Fruit fly (Drosophila melanogaster) whole organism, embryonic: ENCODE measurements around the gene CG43245.

Experiments used
- Abd-B ChIP-seq: fragments of 200-800 bp; sonication (Bioruptor generic); optimal IDR thresholded peaks from 2 replicates; lab custom pipeline; 2018; ENCODE audit warnings: missing biosample characterization, mild to moderate bottlenecking, missing genetic modification characterization, moderate library complexity
- Adf1 ChIP-seq: fragments of 200-800 bp; sonication (Bioruptor generic); IDR thresholded peaks from 2 replicates; pipeline ENCODE4 v1.3.6; 2022; ENCODE audit warnings: missing biosample characterization, missing genetic modification characterization
- CG10147 ChIP-seq: fragments of 200-800 bp; sonication (Bioruptor generic); optimal IDR thresholded peaks from 2 replicates; lab custom pipeline; 2019; ENCODE audit warnings: missing biosample characterization, mild to moderate bottlenecking, missing genetic modification characterization, moderate library complexity
- CG10274 ChIP-seq: fragments of 200-800 bp; sonication (Bioruptor generic); optimal IDR thresholded peaks from 3 replicates; lab custom pipeline; 2017; ENCODE audit warnings: missing biosample characterization, mild to moderate bottlenecking, missing genetic modification characterization
- CG10366 ChIP-seq: fragments of 200-800 bp; sonication (Bioruptor generic); IDR thresholded peaks from 2 replicates; pipeline ENCODE4 v1.3.6; 2022; ENCODE audit warnings: missing biosample characterization, missing genetic modification characterization
- CG10979 ChIP-seq: fragments of 200-800 bp; sonication (Bioruptor generic); optimal IDR thresholded peaks from 2 replicates; lab custom pipeline; 2018; ENCODE audit warnings: missing biosample characterization, mild to moderate bottlenecking, missing genetic modification characterization, moderate library complexity
- CG11247 ChIP-seq: fragments of 200-800 bp; sonication (Bioruptor generic); IDR thresholded peaks from 2 replicates; pipeline ENCODE4 v1.3.6; 2022; ENCODE audit warnings: missing biosample characterization, missing genetic modification characterization
- CG12299 ChIP-seq: fragments of 200-800 bp; sonication (Bioruptor generic); optimal IDR thresholded peaks from 2 replicates; lab custom pipeline; 2018; ENCODE audit warnings: missing biosample characterization, mild to moderate bottlenecking, missing genetic modification characterization
- CG12659 ChIP-seq: fragments of 200-800 bp; sonication (Bioruptor generic); optimal IDR thresholded peaks from 3 replicates; lab custom pipeline; 2017; ENCODE audit warnings: mild to moderate bottlenecking, missing biosample characterization, missing genetic modification reagents, missing genetic modification characterization
- CG13624 ChIP-seq: fragments of 200-800 bp; sonication (Bioruptor generic); optimal IDR thresholded peaks from 2 replicates; lab custom pipeline; 2016; ENCODE audit warnings: missing biosample characterization, missing genetic modification characterization
- CG14710 ChIP-seq: fragments of 200-800 bp; sonication (Bioruptor generic); optimal IDR thresholded peaks from 3 replicates; lab custom pipeline; 2019; ENCODE audit warnings: missing biosample characterization, mild to moderate bottlenecking, missing genetic modification characterization, moderate library complexity
- CG1647 ChIP-seq: fragments of 200-800 bp; sonication (Bioruptor generic); optimal IDR thresholded peaks from 3 replicates; lab custom pipeline; 2016; ENCODE audit warnings: missing biosample characterization, missing genetic modification characterization
- CG17568 ChIP-seq: fragments of 200-800 bp; sonication (Bioruptor generic); optimal IDR thresholded peaks from 2 replicates; lab custom pipeline; 2018; ENCODE audit warnings: missing biosample characterization, mild to moderate bottlenecking, missing genetic modification characterization, moderate library complexity
- CG18262 ChIP-seq: fragments of 200-800 bp; optimal IDR thresholded peaks from 3 replicates; lab custom pipeline; 2019; ENCODE audit warnings: missing biosample characterization, mild to moderate bottlenecking, missing genetic modification characterization, moderate library complexity
- CG4328 ChIP-seq: fragments of 200-800 bp; sonication (Bioruptor generic); optimal IDR thresholded peaks from 3 replicates; lab custom pipeline; 2017; ENCODE audit warnings: missing biosample characterization, missing genetic modification reagents, missing genetic modification characterization
- CG4820 ChIP-seq: fragments of 200-800 bp; sonication (Bioruptor generic); optimal IDR thresholded peaks from 3 replicates; lab custom pipeline; 2016; ENCODE audit warnings: missing biosample characterization, missing genetic modification characterization
- CG6813 ChIP-seq: fragments of 200-800 bp; sonication (Bioruptor generic); optimal IDR thresholded peaks from 2 replicates; lab custom pipeline; 2017; ENCODE audit warnings: missing biosample characterization, missing genetic modification characterization, mild to moderate bottlenecking, moderate library complexity, missing genetic modification reagents
- CG7928 ChIP-seq: fragments of 200-800 bp; sonication (Bioruptor generic); optimal IDR thresholded peaks from 2 replicates; lab custom pipeline; 2017; ENCODE audit warnings: missing biosample characterization, mild to moderate bottlenecking, missing genetic modification characterization
- CG8290 ChIP-seq, 3 experiments: fragments of 200-800 bp; sonication (Bioruptor generic); optimal IDR thresholded peaks; 2 replicates each; lab custom pipeline; 2016 to 2019; ENCODE audit warnings: missing biosample characterization in 3 of 3, missing genetic modification characterization in 3 of 3, mild to moderate bottlenecking in 2 of 3, moderate library complexity in 1 of 3
- CG8388 ChIP-seq: fragments of 200-800 bp; sonication (Bioruptor generic); optimal IDR thresholded peaks from 2 replicates; lab custom pipeline; 2019; ENCODE audit warnings: missing biosample characterization, mild to moderate bottlenecking, missing genetic modification characterization, moderate library complexity
- D19B ChIP-seq: fragments of 200-800 bp; sonication (Bioruptor generic); optimal IDR thresholded peaks from 2 replicates; lab custom pipeline; 2017; ENCODE audit warnings: missing biosample characterization, mild to moderate bottlenecking, missing genetic modification characterization
- Drgx ChIP-seq: fragments of 200-800 bp; sonication (Bioruptor generic); IDR thresholded peaks from 2 replicates; pipeline ENCODE4 v1.3.6; 2022; ENCODE audit warnings: missing biosample characterization, missing genetic modification characterization
- H15 ChIP-seq: fragments of 200-800 bp; sonication (Bioruptor generic); IDR thresholded peaks from 3 replicates; pipeline ENCODE4 v1.3.6; 2022; ENCODE audit warnings: missing biosample characterization, missing genetic modification characterization
- Hey ChIP-seq: fragments of 200-800 bp; sonication (Bioruptor generic); optimal IDR thresholded peaks from 3 replicates; lab custom pipeline; 2018; ENCODE audit warnings: missing biosample characterization, mild to moderate bottlenecking, missing genetic modification characterization
- Hr51 ChIP-seq, 2 experiments: fragments of 200-800 bp; sonication (Bioruptor generic); optimal IDR thresholded peaks; 2 replicates in 1 of 2; 3 replicates in 1 of 2; lab custom pipeline; 2016 to 2018; ENCODE audit warnings: missing biosample characterization in 2 of 2, missing genetic modification characterization in 2 of 2, mild to moderate bottlenecking in 1 of 2, moderate library complexity in 1 of 2
- Hr78 ChIP-seq, 2 experiments: fragments of 200-800 bp in 1 of 2; fragments of >200 bp in 1 of 2; sonication (Bioruptor generic) in 1 of 2; optimal IDR thresholded peaks; 2 replicates each; lab custom pipeline; 2017 to 2019; ENCODE audit warnings: missing biosample characterization in 2 of 2, missing genetic modification characterization in 2 of 2, mild to moderate bottlenecking in 1 of 2, moderate library complexity in 1 of 2
- Meics ChIP-seq: fragments of 200-800 bp; sonication (Bioruptor generic); optimal IDR thresholded peaks from 2 replicates; lab custom pipeline; 2017; ENCODE audit warnings: missing biosample characterization, mild to moderate bottlenecking, missing genetic modification characterization
- NfI ChIP-seq: fragments of 200-800 bp; sonication (Bioruptor generic); optimal IDR thresholded peaks from 3 replicates; lab custom pipeline; 2018; ENCODE audit warnings: missing biosample characterization, mild to moderate bottlenecking, missing genetic modification characterization, moderate library complexity
- Ptx1 ChIP-seq: fragments of 200-800 bp; sonication (Bioruptor generic); IDR thresholded peaks from 2 replicates; pipeline ENCODE4 v1.3.6; 2022; ENCODE audit warnings: missing biosample characterization, missing genetic modification characterization
- Stat92E ChIP-seq, 3 experiments: fragments of >200 bp in 2 of 3; fragments of 200-800 bp in 1 of 3; sonication (Bioruptor generic) in 1 of 3; optimal IDR thresholded peaks; 2 replicates each; lab custom pipeline; 2017 to 2019; ENCODE audit warnings: missing biosample characterization in 3 of 3, missing genetic modification characterization in 3 of 3, mild to moderate bottlenecking in 1 of 3, moderate library complexity in 1 of 3
- ash1 ChIP-seq: fragments of 200-800 bp; sonication (Bioruptor generic); optimal IDR thresholded peaks from 2 replicates; lab custom pipeline; 2018; ENCODE audit warnings: missing biosample characterization, mild to moderate bottlenecking, missing genetic modification characterization
- cad ChIP-seq: fragments of >200 bp; optimal IDR thresholded peaks from 2 replicates; lab custom pipeline; 2017; ENCODE audit warnings: missing biosample characterization, missing genetic modification characterization
- crp ChIP-seq, 2 experiments: fragments of 200-800 bp; sonication (Bioruptor generic); optimal IDR thresholded peaks; 2 replicates in 1 of 2; 3 replicates in 1 of 2; lab custom pipeline; 2017; ENCODE audit warnings: missing biosample characterization in 2 of 2, missing genetic modification characterization in 2 of 2, mild to moderate bottlenecking in 1 of 2, moderate library complexity in 1 of 2
- dmrt11E ChIP-seq: fragments of 200-800 bp; sonication (Bioruptor generic); optimal IDR thresholded peaks from 3 replicates; lab custom pipeline; 2018; ENCODE audit warnings: missing biosample characterization, mild to moderate bottlenecking, missing genetic modification characterization, moderate library complexity
- fd3F ChIP-seq: fragments of 200-800 bp; sonication (Bioruptor generic); optimal IDR thresholded peaks from 2 replicates; lab custom pipeline; 2018; ENCODE audit warnings: missing biosample characterization, mild to moderate bottlenecking, missing genetic modification characterization, moderate library complexity
- gro ChIP-seq: fragments of 200-800 bp; sonication (Bioruptor generic); optimal IDR thresholded peaks from 2 replicates; lab custom pipeline; 2016; ENCODE audit warnings: missing biosample characterization, missing genetic modification characterization
- hbn ChIP-seq: fragments of 200-800 bp; sonication (Bioruptor generic); IDR thresholded peaks from 2 replicates; pipeline ENCODE4 v1.3.6; 2022; ENCODE audit warnings: missing biosample characterization, missing genetic modification characterization; ENCODE audit not compliant: partially characterized antibody
- lilli ChIP-seq: fragments of 200-800 bp; sonication (Bioruptor generic); optimal IDR thresholded peaks from 3 replicates; lab custom pipeline; 2016; ENCODE audit warnings: missing biosample characterization, missing genetic modification characterization
- mirr ChIP-seq: fragments of 200-800 bp; sonication (Bioruptor generic); optimal IDR thresholded peaks from 3 replicates; lab custom pipeline; 2018; ENCODE audit warnings: missing biosample characterization, mild to moderate bottlenecking, missing genetic modification characterization
- nmo ChIP-seq: fragments of 200-800 bp; sonication (Bioruptor generic); optimal IDR thresholded peaks from 2 replicates; lab custom pipeline; 2018; ENCODE audit warnings: missing biosample characterization, mild to moderate bottlenecking, missing genetic modification characterization, moderate library complexity
- phol ChIP-seq: fragments of 200-800 bp; sonication (Bioruptor generic); optimal IDR thresholded peaks from 3 replicates; lab custom pipeline; 2018; ENCODE audit warnings: missing biosample characterization, mild to moderate bottlenecking, missing genetic modification characterization, moderate library complexity
- salm ChIP-seq: fragments of 200-800 bp; sonication (Bioruptor generic); optimal IDR thresholded peaks from 2 replicates; lab custom pipeline; 2018; ENCODE audit warnings: missing biosample characterization, mild to moderate bottlenecking, missing genetic modification characterization
- sens ChIP-seq: fragments of 200-800 bp; sonication (Bioruptor generic); peaks from one replicate; lab custom pipeline; 2016; ENCODE audit warnings: missing biosample characterization, missing genetic modification characterization
- sima ChIP-seq: fragments of 200-800 bp; sonication (Bioruptor generic); optimal IDR thresholded peaks from 2 replicates; lab custom pipeline; 2016; ENCODE audit warnings: missing biosample characterization, missing genetic modification characterization
- ssp ChIP-seq: fragments of 200-800 bp; sonication (Bioruptor generic); IDR thresholded peaks from 2 replicates; pipeline ENCODE4 v1.3.6; 2022; ENCODE audit warnings: missing biosample characterization, missing genetic modification characterization
- sug ChIP-seq: fragments of 200-800 bp; optimal IDR thresholded peaks from 2 replicates; lab custom pipeline; 2019; ENCODE audit warnings: missing biosample characterization, mild to moderate bottlenecking, missing genetic modification characterization, moderate library complexity
- trem ChIP-seq: fragments of 200-800 bp; optimal IDR thresholded peaks from 3 replicates; lab custom pipeline; 2019; ENCODE audit warnings: missing biosample characterization, mild to moderate bottlenecking, missing genetic modification characterization, moderate library complexity
- tx ChIP-seq: fragments of 200-800 bp; sonication (Bioruptor generic); optimal IDR thresholded peaks from 2 replicates; lab custom pipeline; 2016; ENCODE audit warnings: missing biosample characterization, missing genetic modification characterization
- unpg ChIP-seq: fragments of 200-800 bp; sonication (Bioruptor generic); optimal IDR thresholded peaks from 3 replicates; lab custom pipeline; 2018; ENCODE audit warnings: missing biosample characterization, mild to moderate bottlenecking, missing genetic modification characterization, moderate library complexity
- zf30C ChIP-seq: fragments of 200-800 bp; sonication (Bioruptor generic); optimal IDR thresholded peaks from 3 replicates; lab custom pipeline; 2018; ENCODE audit warnings: missing biosample characterization, mild to moderate bottlenecking, missing genetic modification characterization

The CG43245 gene

DNA sequence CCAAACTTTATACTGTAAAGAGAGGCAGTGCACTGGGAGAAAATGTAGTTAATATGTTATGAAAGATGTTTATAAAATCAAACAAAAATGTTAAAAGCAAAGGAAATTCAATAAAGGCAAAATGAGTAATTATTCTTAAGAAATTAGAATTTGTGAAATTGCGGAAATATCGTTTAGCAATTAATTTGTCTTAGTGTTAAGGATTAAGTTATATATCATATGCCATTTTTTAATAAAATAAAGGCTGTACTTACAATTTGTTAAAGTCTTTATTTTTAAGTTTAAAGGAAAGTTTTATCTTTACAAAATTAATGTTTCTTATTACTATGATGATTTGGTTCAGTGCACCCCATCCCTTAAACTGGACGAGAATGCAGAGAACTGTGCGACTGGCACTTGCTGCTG, 5.8 kb downstream of the CG43245 start (continued):
- TF ChIP-seq Stat92E (GFP tag; optimal IDR thresholded peaks at IDR 0.05; lab: Kevin White, UChicago) (no peak), Drgx (GFP tag; lab: Robert Waterston, UW) (peak; percentile 69; the same call in 1 of the 2 replicates), zf30C (GFP tag; lab: Kevin White, UChicago) (no peak), CG10274 (GFP tag; lab: Kevin White, UChicago) (no peak), CG17568 (GFP tag; lab: Kevin White, UChicago) (no peak), Ptx1 (GFP tag; lab: Robert Waterston, UW) (0 out of 2 replicates have a peak, but pooled peaks have one; percentile 16), ash1 (GFP tag; lab: Kevin White, UChicago) (no peak), crp (GFP tag; optimal IDR thresholded peaks at IDR 0.05; lab: Kevin White, UChicago) (no peak), CG4820 (GFP tag; lab: Kevin White, UChicago) (no peak), Hr78 (GFP tag; optimal IDR thresholded peaks at IDR 0.05; lab: Kevin White, UChicago) (no peak), CG8388 (GFP tag; lab: Kevin White, UChicago) (peak; percentile 9), CG8290 (GFP tag; optimal IDR thresholded peaks at IDR 0.05; lab: Kevin White, UChicago) (no peak), CG8290 (tag; optimal IDR thresholded peaks at IDR 0.05; lab: Kevin White, UChicago) (no peak), Meics (GFP tag; lab: Kevin White, UChicago) (no peak), ssp (GFP tag; lab: Robert Waterston, UW) (no peak), lilli (GFP tag; lab: Kevin White, UChicago) (no peak), tx (no peak), CG12659 (no peak), CG10147 (GFP tag; lab: Kevin White, UChicago) (no peak), H15 (GFP tag; lab: Robert Waterston, UW) (no peak), CG4328 (GFP tag; lab: Kevin White, UChicago) (no peak), CG6813 (GFP tag; lab: Kevin White, UChicago) (no peak), Hey (tag; lab: Kevin White, UChicago) (no peak), mirr (GFP tag; lab: Kevin White, UChicago) (no peak), nmo (GFP tag; lab: Kevin White, UChicago) (peak; percentile 53), CG10979 (tag; lab: Kevin White, UChicago) (peak; percentile 43), cad (no peak), CG10366 (GFP tag; lab: Robert Waterston, UW) (no peak), sens (GFP tag; lab: Kevin White, UChicago) (peak; percentile 49), salm (tag; lab: Kevin White, UChicago) (no peak), CG12299 (no peak), CG11247 (GFP tag; lab: Robert Waterston, UW) (no peak), unpg (GFP tag; lab: Kevin White, UChicago) (peak; percentile 0), CG18262 (tag; lab: Kevin White, UChicago) (peak; percentile 40), Hr51 (GFP tag; optimal IDR thresholded peaks at IDR 0.05; lab: Kevin White, UChicago) (no peak), D19B (GFP tag; lab: Kevin White, UChicago) (no peak), NfI (GFP tag; lab: Kevin White, UChicago) (no peak), sima (GFP tag; lab: Kevin White, UChicago) (no peak), Abd-B (no peak), hbn (GFP tag; lab: Robert Waterston, UW) (no peak), trem (tag; lab: Kevin White, UChicago) (peak; percentile 7), dmrt11E (peak; percentile 9), Adf1 (GFP tag; lab: Robert Waterston, UW) (no peak), phol (peak; percentile 29), CG13624 (GFP tag; lab: Kevin White, UChicago) (no peak), CG7928 (GFP tag; lab: Kevin White, UChicago) (no peak), sug (tag; lab: Kevin White, UChicago) (no peak), CG14710 (tag; lab: Kevin White, UChicago) (peak; percentile 44), CG1647 (GFP tag; lab: Kevin White, UChicago) (no peak), fd3F (GFP tag; lab: Kevin White, UChicago) (no peak), gro (GFP tag; lab: Kevin White, UChicago) (no peak)
